Fruit fly (Drosophila melanogaster) whole organism: Measurements from ENCODE around the gene CG1324.

ENCODE experiments used
- CG8478 ChIP-seq: fragments of >200 bp; optimal IDR thresholded peaks from 2 replicates; lab custom pipeline; 2018; ENCODE audit warnings: inconsistent platforms
- EcR ChIP-seq, 2 experiments: fragments of >200 bp; optimal IDR thresholded peaks; 2 replicates each; lab custom pipeline; 2017; ENCODE audit warnings: missing biosample characterization in 2 of 2, missing genetic modification characterization in 2 of 2, missing genetic modification reagents in 2 of 2
- pan ChIP-seq: fragments of >200 bp; optimal IDR thresholded peaks from 2 replicates; lab custom pipeline; 2017
- psq ChIP-seq: fragments of >200 bp; optimal IDR thresholded peaks from 2 replicates; lab custom pipeline; 2017
- usp ChIP-seq: fragments of >200 bp; optimal IDR thresholded peaks from 2 replicates; lab custom pipeline; 2017; ENCODE audit warnings: missing biosample characterization, missing genetic modification characterization, mixed read lengths

dm6 chrX:20693814-20694452 is 41.8 kb downstream of the CG1324 start:
- TF ChIP-seq EcR (GFP tag; optimal IDR thresholded peaks at IDR 0.05; lab: Kevin White, UChicago) (no peak), usp (GFP tag; lab: Kevin White, UChicago) (no peak), psq (no peak), pan (lab: Kevin White, UChicago) (no peak), CG8478 (lab: Kevin White, UChicago) (no peak)
